Worm (Caenorhabditis elegans): Measurements from ENCODE around the gene T04C9.1.

ce11 chrIII:5948986-5949385 is 44.0 kb upstream of the T04C9.1 start:
- TF ChIP-seq elt-3 (tag; optimal IDR thresholded peaks at IDR 0.05) (no peak), egl-27 (tag; optimal IDR thresholded peaks at IDR 0.05) (no peak), nhr-237 (tag; optimal IDR thresholded peaks at IDR 0.05) (no peak), lin-39 (tag; optimal IDR thresholded peaks at IDR 0.05) (no peak), lsy-2 (tag; optimal IDR thresholded peaks at IDR 0.05) (no peak)
